Worm (Caenorhabditis elegans) whole organism, L4/young adult: ENCODE results near the gene Y39A1A.21.

Experiments used
- W03F9.2 ChIP-seq: fragments of 150-350 bp; optimal IDR thresholded peaks from 2 replicates; lab custom pipeline; 2014; ENCODE audit warnings: missing biosample characterization, missing genetic modification characterization
- dao-5 ChIP-seq: sonication (generic microtip); optimal IDR thresholded peaks from 2 replicates; lab custom pipeline; 2016; ENCODE audit warnings: missing genotype, missing genetic modification characterization, moderate library complexity, missing compliant biosample characterization
- him-1 ChIP-seq: sonication (generic microtip); optimal IDR thresholded peaks from 2 replicates; lab custom pipeline; 2016; ENCODE audit warnings: missing genotype, missing genetic modification reagents, missing genetic modification characterization, missing compliant biosample characterization

ce11 chrIII:10740518-10740917 lies 33.7 kb upstream of the Y39A1A.21 start, which contains the start of gene K01G5.8:
- TF ChIP-seq him-1 (tag; lab: Kevin White, UChicago): no peak
- no peak for TF ChIP-seq dao-5 (tag; lab: Kevin White, UChicago)
- no peak for TF ChIP-seq W03F9.2
